Worm (Caenorhabditis elegans): ENCODE results near the gene crh-1.
"Not testable (repeated sequence)": the region's sequence is repeated elsewhere in the genome, so short reads cannot be mapped to it uniquely, and the experiment has no call there.

ce11 chrIII:11614325-11614724 lies 43.2 kb upstream of the crh-1 start:
- TF ChIP-seq K09A11.1 (tag; optimal IDR thresholded peaks at IDR 0.05; ENCODE audit: insufficient read depth); ama-1 (optimal IDR thresholded peaks at IDR 0.05); elt-4 (tag; optimal IDR thresholded peaks at IDR 0.05); pha-4 (tag; optimal IDR thresholded peaks at IDR 0.05): not testable (repeated sequence)

Measured in whole organism, late embryonic.